Worm (Caenorhabditis elegans) whole organism, late embryonic: ENCODE results near the gene bus-4.

Source experiments
- ama-1 ChIP-seq: fragments of 150-350 bp; optimal IDR thresholded peaks from 2 replicates; lab custom pipeline; 2014
- ceh-24 ChIP-seq: sonication (generic microtip); optimal IDR thresholded peaks from 2 replicates; lab custom pipeline; 2016; ENCODE audit warnings: mild to moderate bottlenecking, missing genetic modification characterization, missing compliant biosample characterization
- ceh-34 ChIP-seq: sonication (generic microtip); optimal IDR thresholded peaks from 2 replicates; lab custom pipeline; 2016; ENCODE audit warnings: mild to moderate bottlenecking, missing genetic modification characterization, missing compliant biosample characterization
- ceh-48 ChIP-seq: sonication (generic microtip); optimal IDR thresholded peaks from 2 replicates; lab custom pipeline; 2016; ENCODE audit warnings: missing genetic modification characterization, inconsistent platforms, missing compliant biosample characterization
- elt-4 ChIP-seq: sonication (generic microtip); optimal IDR thresholded peaks from 2 replicates; lab custom pipeline; 2016; ENCODE audit warnings: missing genetic modification characterization, missing compliant biosample characterization
- hlh-8 ChIP-seq: sonication (generic microtip); optimal IDR thresholded peaks from 2 replicates; lab custom pipeline; 2016; ENCODE audit warnings: missing genotype, missing genetic modification characterization, missing compliant biosample characterization
- mec-3 ChIP-seq: sonication (generic microtip); optimal IDR thresholded peaks from 2 replicates; lab custom pipeline; 2016; ENCODE audit warnings: borderline replicate concordance, missing genetic modification characterization, missing compliant biosample characterization

DNA sequence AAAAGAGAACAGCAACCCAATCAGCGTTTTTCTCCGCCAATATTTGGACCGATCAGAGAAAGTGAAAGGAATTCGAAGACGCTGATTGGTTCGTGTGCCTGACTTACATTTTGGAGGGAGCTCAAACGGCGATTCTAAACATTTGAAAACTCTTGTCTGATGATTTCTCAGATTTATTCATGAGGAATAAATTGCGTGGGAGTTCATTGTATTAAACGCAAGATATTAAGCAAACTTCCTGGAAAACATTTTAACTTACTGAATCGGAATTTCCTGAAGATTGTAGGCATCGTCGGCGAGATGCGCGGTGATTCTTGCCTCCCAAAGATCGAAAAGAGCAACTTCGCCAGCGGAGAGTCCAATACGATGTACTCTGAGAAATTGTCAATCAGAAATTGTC, 36.5 kb downstream of the bus-4 start, which contains the start of gene K08F11.1:
- TF ChIP-seq mec-3 (tag; lab: Kevin White, UChicago) (no peak), ceh-34 (tag; lab: Kevin White, UChicago) (no peak), ceh-48 (tag; lab: Kevin White, UChicago) (no peak), ceh-24 (tag; lab: Kevin White, UChicago) (no peak), hlh-8 (tag; lab: Kevin White, UChicago) (no peak), ama-1 (lab: Kevin White, UChicago) (no peak), elt-4 (no peak)
